Worm (Caenorhabditis elegans) whole organism, L2 larva: ENCODE results near the gene sptl-3.

Source experiments
- ceh-16 ChIP-seq: fragments of 150-350 bp; optimal IDR thresholded peaks from 2 replicates; lab custom pipeline; 2014; ENCODE audit warnings: missing biosample characterization, missing genetic modification characterization
- mdl-1 ChIP-seq, 2 experiments: fragments of 150-350 bp in 1 of 2; sonication (generic microtip) in 1 of 2; optimal IDR thresholded peaks; 2 replicates each; lab custom pipeline; 2017; ENCODE audit warnings: missing biosample characterization in 2 of 2, missing genetic modification characterization in 2 of 2
- nhr-12 ChIP-seq: fragments of 150-350 bp; optimal IDR thresholded peaks from 2 replicates; lab custom pipeline; 2014; ENCODE audit warnings: missing biosample characterization, missing genetic modification characterization

DNA sequence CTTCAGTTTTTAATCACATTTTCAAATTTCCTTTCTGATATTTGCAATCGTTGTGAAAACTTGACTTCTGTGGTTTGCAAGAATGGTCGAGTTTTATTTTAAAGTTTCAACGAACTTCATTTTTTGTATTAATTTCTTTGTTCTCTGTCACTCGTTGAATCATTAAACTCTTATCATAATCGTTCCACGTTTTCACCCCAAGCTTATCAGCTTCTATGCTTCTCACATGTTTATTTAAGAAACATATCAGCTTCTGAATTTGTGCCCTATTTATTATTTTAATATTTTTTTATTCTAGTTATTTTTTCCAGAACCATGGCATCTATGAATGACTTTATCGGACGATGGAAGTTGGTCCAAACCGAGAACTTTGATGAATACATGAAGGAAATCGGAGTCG lies 13.9 kb upstream of the sptl-3 start, which contains the start of gene lbp-7:
- TF ChIP-seq mdl-1 (tag; optimal IDR thresholded peaks at IDR 0.05; lab: Kevin White, UChicago): no peak
- TF ChIP-seq nhr-12 (tag; lab: Kevin White, UChicago): no peak
- TF ChIP-seq ceh-16 (tag; lab: Kevin White, UChicago): no peak
